Worm (Caenorhabditis elegans): ENCODE measurements around the gene ctl-2.

ce11 chrII:14255850-14256249 is 46.0 kb downstream of the ctl-2 start:
- TF ChIP-seq nhr-77 (tag; optimal IDR thresholded peaks at IDR 0.05) (no peak), lin-15B (tag; optimal IDR thresholded peaks at IDR 0.05) (no peak), dmd-9 (GFP tag; IDR thresholded peaks at IDR 0.05) (no peak), nhr-25 (tag; optimal IDR thresholded peaks at IDR 0.05; ENCODE audit: borderline replicate concordance, insufficient read depth) (no peak), lin-1 (GFP tag; IDR thresholded peaks at IDR 0.05) (no peak), Y5F2A.4 (GFP tag; optimal IDR thresholded peaks at IDR 0.05) (no peak), pqm-1 (tag; optimal IDR thresholded peaks at IDR 0.05) (no peak), tra-1 (GFP tag; IDR thresholded peaks at IDR 0.05) (no peak), fkh-10 (GFP tag; optimal IDR thresholded peaks at IDR 0.05) (no peak), nhr-10 (tag; optimal IDR thresholded peaks at IDR 0.05) (no peak), pha-4 (GFP tag; IDR thresholded peaks at IDR 0.05) (no peak; the same call in 1 of the 2 replicates), pha-4 (tag; optimal IDR thresholded peaks at IDR 0.05) (no peak)

All from whole organism, L4 larva.